Fruit fly (Drosophila melanogaster): ENCODE results near the gene MsR2.

MsR2 gene

dm6 chr3L:2255775-2256174 lies 26.9 kb upstream of the MsR2 start:
- TF ChIP-seq CG10631 (GFP tag; optimal IDR thresholded peaks at IDR 0.05) (no peak), CG15336 (GFP tag; IDR thresholded peaks at IDR 0.05) (peak; percentile 20; the same call in 1 of the 2 replicates), OdsH (GFP tag; optimal IDR thresholded peaks at IDR 0.05) (no peak), CG8119 (GFP tag; IDR thresholded peaks at IDR 0.05) (peak; percentile 11; the same call in 1 of the 3 replicates), CG6808 (GFP tag; optimal IDR thresholded peaks at IDR 0.05) (no peak), fkh (GFP tag; optimal IDR thresholded peaks at IDR 0.05) (no peak), fd85E (GFP tag; optimal IDR thresholded peaks at IDR 0.05) (no peak), CG11902 (GFP tag; optimal IDR thresholded peaks at IDR 0.05) (no peak), eg (GFP tag; IDR thresholded peaks at IDR 0.05) (peak; percentile 51; the same call in 2 of the 3 replicates), salr (GFP tag; optimal IDR thresholded peaks at IDR 0.05) (no peak), Ets96B (tag; optimal IDR thresholded peaks at IDR 0.05) (no peak), CG6792 (GFP tag; optimal IDR thresholded peaks at IDR 0.05) (no peak)

DNA sequence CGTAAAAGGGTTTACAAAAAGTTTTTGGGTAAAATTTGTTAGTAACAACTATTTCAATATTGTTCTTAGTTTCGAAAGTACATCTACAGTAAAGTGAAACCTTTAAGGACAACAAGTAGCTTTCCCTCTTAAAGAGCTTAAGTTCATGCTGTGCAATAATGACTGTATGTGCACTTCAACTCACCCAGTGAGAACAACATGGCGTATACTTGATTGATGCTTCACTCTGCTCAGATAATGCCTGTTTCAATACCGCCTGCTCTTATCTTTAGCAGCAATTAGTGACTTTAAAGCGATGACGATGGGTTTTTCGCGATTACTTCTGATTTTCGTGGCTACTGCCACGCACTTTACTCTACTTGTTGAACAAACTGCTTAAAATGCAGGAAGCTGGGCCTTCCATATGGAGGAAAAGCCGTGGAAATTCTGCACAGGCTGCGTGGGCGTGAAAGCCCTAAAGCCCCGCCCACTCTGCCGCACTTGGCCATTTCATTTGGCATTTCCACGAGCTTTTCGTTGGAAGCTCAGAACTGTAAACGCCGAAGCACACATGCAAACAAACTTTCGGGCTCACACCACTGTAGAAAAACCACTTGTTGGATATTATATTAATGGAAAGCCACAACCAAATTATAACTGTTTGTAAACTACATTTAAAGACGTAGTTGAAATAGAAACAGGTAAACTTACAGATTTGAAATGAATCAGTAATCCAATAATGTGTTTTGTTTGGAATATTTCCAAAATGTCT lies 26.1 kb upstream of the MsR2 start:
- TF ChIP-seq eg (GFP tag; IDR thresholded peaks at IDR 0.05) (no peak), CG3919 (GFP tag; optimal IDR thresholded peaks at IDR 0.05) (no peak), net (GFP tag; optimal IDR thresholded peaks at IDR 0.05) (no peak), CG32006 (GFP tag; optimal IDR thresholded peaks at IDR 0.05) (peak; percentile 46), Eip93F (GFP tag; optimal IDR thresholded peaks at IDR 0.05) (no peak), CG1621 (tag; optimal IDR thresholded peaks at IDR 0.05) (no peak), svp (GFP tag) (peak; percentile 80), CG9139 (GFP tag; optimal IDR thresholded peaks at IDR 0.05) (no peak), acj6 (GFP tag; optimal IDR thresholded peaks at IDR 0.05) (no peak), esn (GFP tag; optimal IDR thresholded peaks at IDR 0.05) (no peak), CG10669 (GFP tag; optimal IDR thresholded peaks at IDR 0.05) (no peak), vri (GFP tag; optimal IDR thresholded peaks at IDR 0.05) (no peak), Sox102F (GFP tag; optimal IDR thresholded peaks at IDR 0.05) (no peak), Hr4 (GFP tag; optimal IDR thresholded peaks at IDR 0.05) (no peak), Eip78C (GFP tag) (peak; percentile 64), Blimp-1 (GFP tag; optimal IDR thresholded peaks at IDR 0.05) (no peak), Ets96B (tag; optimal IDR thresholded peaks at IDR 0.05) (no peak), lz (GFP tag; optimal IDR thresholded peaks at IDR 0.05) (no peak), salr (GFP tag; optimal IDR thresholded peaks at IDR 0.05) (no peak), Gug (GFP tag; IDR thresholded peaks at IDR 0.05) (no peak), CG10631 (GFP tag; optimal IDR thresholded peaks at IDR 0.05) (no peak), achi (GFP tag; optimal IDR thresholded peaks at IDR 0.05) (no peak), fd59A (GFP tag; optimal IDR thresholded peaks at IDR 0.05) (no peak), CG6792 (GFP tag; optimal IDR thresholded peaks at IDR 0.05) (no peak), CG6163 (GFP tag; IDR thresholded peaks at IDR 0.05) (0 out of 3 replicates have a peak, but pooled peaks have one; percentile 6), CG4318 (GFP tag; optimal IDR thresholded peaks at IDR 0.05) (no peak)

dm6 chr3L:2257412-2257862 lies 25.2 kb upstream of the MsR2 start, which contains the start of the genes CG1275 and Elp5:
CG1275 (minus strand) TSS chr3L:2257423.
Elp5 (plus strand) TSS chr3L:2257456.
- TF ChIP-seq Hr38 (GFP tag; optimal IDR thresholded peaks at IDR 0.05) (peak; percentile 88), CG4318 (GFP tag; optimal IDR thresholded peaks at IDR 0.05) (peak; percentile 98), CG3032 (tag; optimal IDR thresholded peaks at IDR 0.05) (peak; percentile 99), Sox102F (GFP tag; optimal IDR thresholded peaks at IDR 0.05) (peak; percentile 99), net (GFP tag; optimal IDR thresholded peaks at IDR 0.05) (peak; percentile 99), CG9139 (GFP tag; optimal IDR thresholded peaks at IDR 0.05) (peak; percentile 97), CG10669 (GFP tag; optimal IDR thresholded peaks at IDR 0.05) (peak; percentile 98), Met (GFP tag; optimal IDR thresholded peaks at IDR 0.05) (peak; percentile 99), fd85E (GFP tag; optimal IDR thresholded peaks at IDR 0.05) (peak; percentile 85), CG6163 (GFP tag; IDR thresholded peaks at IDR 0.05) (peak; percentile 100), CG6808 (GFP tag; optimal IDR thresholded peaks at IDR 0.05) (peak; percentile 100), ss (GFP tag; optimal IDR thresholded peaks at IDR 0.05) (peak; percentile 95 to 99), CG11762 (GFP tag; optimal IDR thresholded peaks at IDR 0.05; ENCODE audit: insufficient read depth) (peak; percentile 95), CG31627 (GFP tag; optimal IDR thresholded peaks at IDR 0.05) (peak; percentile 99), Sox15 (GFP tag; optimal IDR thresholded peaks at IDR 0.05) (peak; percentile 98), CG15336 (GFP tag; IDR thresholded peaks at IDR 0.05) (peak; percentile 99), Eip75B (GFP tag; optimal IDR thresholded peaks at IDR 0.05) (peak; percentile 99), CG6854 (GFP tag; optimal IDR thresholded peaks at IDR 0.05) (peak; percentile 95), dac (GFP tag; optimal IDR thresholded peaks at IDR 0.05) (peak; percentile 98), cyc (GFP tag; optimal IDR thresholded peaks at IDR 0.05) (peak; percentile 98), CG11294 (GFP tag; IDR thresholded peaks at IDR 0.05) (peak; percentile 99), lz (GFP tag; optimal IDR thresholded peaks at IDR 0.05) (peak; percentile 99), acj6 (GFP tag; optimal IDR thresholded peaks at IDR 0.05) (peak; percentile 99), CG3919 (GFP tag; optimal IDR thresholded peaks at IDR 0.05) (peak; percentile 98), CG8119 (GFP tag; IDR thresholded peaks at IDR 0.05) (peak; percentile 99), Eip93F (GFP tag; optimal IDR thresholded peaks at IDR 0.05) (peak; percentile 95)

Measured in whole organism, prepupa.